Worm (Caenorhabditis elegans) whole organism, L4 larva: ENCODE measurements around the gene C33C12.1.
A peak's percentile ranks its signal among the peaks of the same experiment; 100 is the strongest.

Source experiments
- F44E2.7 ChIP-seq: fragments of 200-800 bp; sonication (Bioruptor generic); IDR thresholded peaks from 2 replicates; pipeline ENCODE4 v2.1.2; 2022; ENCODE audit warnings: missing genetic modification characterization, missing compliant biosample characterization
- aha-1 ChIP-seq: fragments of 150-350 bp; peaks from one replicate; lab custom pipeline; 2014; ENCODE audit warnings: missing biosample characterization, missing genetic modification characterization
- arid-1 ChIP-seq: fragments of 200-800 bp; sonication (Bioruptor generic); conservative IDR thresholded peaks from 2 replicates; pipeline ENCODE4 v1.3.6; 2022; ENCODE audit warnings: missing genetic modification reagents, missing genetic modification characterization, missing compliant biosample characterization
- attf-4 ChIP-seq: sonication (generic microtip); optimal IDR thresholded peaks from 3 replicates; lab custom pipeline; 2017; ENCODE audit warnings: missing biosample characterization, missing genetic modification characterization
- daf-16 ChIP-seq, 3 experiments: sonication (generic microtip); optimal IDR thresholded peaks; 2 replicates each; lab custom pipeline; 2016 to 2017; ENCODE audit warnings: missing genetic modification characterization in 3 of 3, missing genetic modification reagents in 3 of 3, mild to moderate bottlenecking in 2 of 3, missing compliant biosample characterization in 2 of 3, missing biosample characterization in 1 of 3, moderate library complexity in 1 of 3
- dmd-6 ChIP-seq: fragments of 200-800 bp; sonication (Bioruptor generic); IDR thresholded peaks from 2 replicates; pipeline ENCODE4 v1.3.6; 2022; ENCODE audit warnings: missing genetic modification reagents, missing genetic modification characterization, missing compliant biosample characterization
- fkh-10 ChIP-seq: fragments of 150-350 bp; optimal IDR thresholded peaks from 2 replicates; lab custom pipeline; 2014; ENCODE audit warnings: missing biosample characterization, missing genetic modification reagents, missing genetic modification characterization
- gei-8 ChIP-seq: fragments of 200-800 bp; sonication (Bioruptor generic); optimal IDR thresholded peaks from 2 replicates; lab custom pipeline; 2018; ENCODE audit warnings: mild to moderate bottlenecking, missing genetic modification characterization, missing compliant biosample characterization
- hif-1 ChIP-seq, 2 experiments: sonication (generic microtip); optimal IDR thresholded peaks; 2 replicates each; lab custom pipeline; 2016 to 2017; ENCODE audit warnings: missing compliant biosample characterization in 2 of 2, missing genetic modification characterization in 2 of 2, missing genetic modification reagents in 2 of 2, missing genotype in 2 of 2, mild to moderate bottlenecking in 1 of 2
- hlh-11 ChIP-seq: fragments of 200-800 bp; sonication (Bioruptor generic); optimal IDR thresholded peaks from 2 replicates; lab custom pipeline; 2018; ENCODE audit warnings: mild to moderate bottlenecking, missing genetic modification characterization, missing compliant biosample characterization
- hlh-30 ChIP-seq: sonication (generic microtip); optimal IDR thresholded peaks from 2 replicates; lab custom pipeline; 2017; ENCODE audit warnings: antibody characterized with exemption, mild to moderate bottlenecking, missing genetic modification characterization, missing compliant biosample characterization; ENCODE audit not compliant: insufficient read depth
- hmg-1.1 ChIP-seq: fragments of 200-800 bp; sonication (Bioruptor generic); IDR thresholded peaks from 2 replicates; pipeline ENCODE4 v1.3.6; 2022; ENCODE audit warnings: missing genetic modification reagents, missing genetic modification characterization, missing compliant biosample characterization
- jun-1 ChIP-seq: fragments of 150-350 bp; optimal IDR thresholded peaks from 2 replicates; lab custom pipeline; 2014; ENCODE audit warnings: missing biosample characterization, missing genetic modification reagents, missing genetic modification characterization
- lim-7 ChIP-seq: fragments of 200-800 bp; sonication (Bioruptor generic); IDR thresholded peaks from 2 replicates; pipeline ENCODE4 v1.3.6; 2022; ENCODE audit warnings: missing genetic modification characterization, missing compliant biosample characterization
- lin-1 ChIP-seq: fragments of 200-800 bp; sonication (Bioruptor generic); IDR thresholded peaks from 2 replicates; pipeline ENCODE4 v1.3.6; 2022; ENCODE audit warnings: missing genetic modification reagents, missing genetic modification characterization, missing compliant biosample characterization
- lin-13 ChIP-seq: fragments of 150-350 bp; optimal IDR thresholded peaks from 2 replicates; lab custom pipeline; 2014; ENCODE audit warnings: missing biosample characterization, missing genetic modification reagents, missing genetic modification characterization
- lin-15B ChIP-seq: fragments of 150-350 bp; sonication (generic microtip); optimal IDR thresholded peaks from 3 replicates; lab custom pipeline; 2014; ENCODE audit warnings: missing biosample characterization, missing genetic modification characterization
- lin-38 ChIP-seq: fragments of 200-800 bp; sonication (Bioruptor generic); IDR thresholded peaks from 2 replicates; pipeline ENCODE4 v1.3.6; 2022; ENCODE audit warnings: missing genetic modification reagents, missing genetic modification characterization, missing compliant biosample characterization
- lir-3 ChIP-seq: sonication (generic microtip); optimal IDR thresholded peaks from 2 replicates; lab custom pipeline; 2016; ENCODE audit warnings: mild to moderate bottlenecking, missing genetic modification characterization, missing compliant biosample characterization
- lsy-2 ChIP-seq, 2 experiments: fragments of 150-350 bp in 1 of 2; sonication (generic microtip) in 1 of 2; optimal IDR thresholded peaks; 2 replicates each; lab custom pipeline; 2014 to 2017; ENCODE audit warnings: missing biosample characterization in 2 of 2, missing genetic modification characterization in 2 of 2
- mdl-1 ChIP-seq, 2 experiments: fragments of 150-350 bp in 1 of 2; sonication (generic microtip) in 1 of 2; optimal IDR thresholded peaks; 2 replicates each; lab custom pipeline; 2014 to 2017; ENCODE audit warnings: missing biosample characterization in 2 of 2, missing genetic modification characterization in 2 of 2
- mdt-29 ChIP-seq: fragments of 200-800 bp; sonication (Bioruptor generic); IDR thresholded peaks from 2 replicates; pipeline ENCODE4 v1.3.6; 2022; ENCODE audit warnings: missing genetic modification reagents, missing genetic modification characterization, missing compliant biosample characterization
- nhr-10 ChIP-seq: fragments of 150-350 bp; optimal IDR thresholded peaks from 2 replicates; lab custom pipeline; 2014; ENCODE audit warnings: missing biosample characterization, missing genetic modification characterization
- nhr-25 ChIP-seq: sonication (generic microtip); optimal IDR thresholded peaks from 2 replicates; lab custom pipeline; 2017; ENCODE audit warnings: missing genetic modification characterization, mild to moderate bottlenecking, missing compliant biosample characterization, antibody characterized with exemption, moderate library complexity, borderline replicate concordance; ENCODE audit not compliant: insufficient read depth
- nhr-28 ChIP-seq: fragments of 150-350 bp; optimal IDR thresholded peaks from 2 replicates; lab custom pipeline; 2014; ENCODE audit warnings: missing biosample characterization, missing genetic modification characterization
- nhr-76 ChIP-seq: fragments of 150-350 bp; optimal IDR thresholded peaks from 2 replicates; lab custom pipeline; 2014; ENCODE audit warnings: missing biosample characterization, missing genetic modification characterization
- nhr-77 ChIP-seq: fragments of 150-350 bp; optimal IDR thresholded peaks from 2 replicates; lab custom pipeline; 2014; ENCODE audit warnings: missing biosample characterization, missing genetic modification characterization
- pqm-1 ChIP-seq: sonication (generic microtip); optimal IDR thresholded peaks from 2 replicates; lab custom pipeline; 2017; ENCODE audit warnings: missing biosample characterization, missing genetic modification characterization
- set-16 ChIP-seq: fragments of 200-800 bp; sonication (Bioruptor generic); IDR thresholded peaks from 2 replicates; pipeline ENCODE4 v1.3.6; 2022; ENCODE audit warnings: missing genetic modification reagents, missing genetic modification characterization, missing compliant biosample characterization
- skn-1 ChIP-seq: fragments of 150-350 bp; optimal IDR thresholded peaks from 2 replicates; lab custom pipeline; 2014; ENCODE audit warnings: missing biosample characterization, missing genetic modification characterization
- spr-3 ChIP-seq: fragments of 200-800 bp; sonication (Bioruptor generic); optimal IDR thresholded peaks from 2 replicates; lab custom pipeline; 2018; ENCODE audit warnings: mild to moderate bottlenecking, missing genetic modification characterization, missing compliant biosample characterization
- unc-62 ChIP-seq, 3 experiments: fragments of 150-350 bp in 1 of 3; sonication (generic microtip); optimal IDR thresholded peaks in 2 of 3; peaks in 1 of 3; 1 replicate in 1 of 3; 2 replicates in 2 of 3; lab custom pipeline; 2014 to 2017; ENCODE audit warnings: missing biosample characterization in 3 of 3, missing genetic modification characterization in 3 of 3, missing genetic modification reagents in 3 of 3, missing genotype in 1 of 3
- zip-2 ChIP-seq: fragments of 150-350 bp; optimal IDR thresholded peaks from 2 replicates; lab custom pipeline; 2014; ENCODE audit warnings: missing biosample characterization, missing genetic modification characterization

Gene C33C12.1

ce11 chrII:2176688-2177087 lies 21.4 kb upstream of the C33C12.1 start, which contains the start of gene gba-1 (continued):
- no peak for TF ChIP-seq lin-13 (GFP tag; lab: Kevin White, UChicago)
- TF ChIP-seq hif-1 (tag; optimal IDR thresholded peaks at IDR 0.05; lab: Kevin White, UChicago) = no peak
- no peak for TF ChIP-seq nhr-25 (tag; lab: Kevin White, UChicago)
- peak; percentile 67 for TF ChIP-seq dmd-6 (GFP tag; lab: Robert Waterston, UW)
- no peak for TF ChIP-seq hmg-1.1 (GFP tag; lab: Robert Waterston, UW)
- TF ChIP-seq spr-3 = no peak
- no peak for TF ChIP-seq daf-16 (GFP tag; optimal IDR thresholded peaks at IDR 0.05; lab: Kevin White, UChicago)
- peak; percentile 51 for TF ChIP-seq daf-16 (tag; optimal IDR thresholded peaks at IDR 0.05; lab: Kevin White, UChicago)
- no peak for TF ChIP-seq skn-1 (tag; lab: Kevin White, UChicago)
- TF ChIP-seq nhr-10 (tag; lab: Kevin White, UChicago) = no peak
- TF ChIP-seq zip-2 (tag; lab: Kevin White, UChicago) = no peak
- TF ChIP-seq hlh-30 = peak; percentile 26
- TF ChIP-seq gei-8 (GFP tag; lab: Kevin White, UChicago) = no peak
- no peak for TF ChIP-seq lim-7 (GFP tag; lab: Robert Waterston, UW)
- TF ChIP-seq F44E2.7 = no peak
- TF ChIP-seq arid-1 (GFP tag; lab: Robert Waterston, UW) = no peak
- no peak for TF ChIP-seq lin-38 (GFP tag; lab: Robert Waterston, UW)

- TF ChIP-seq mdl-1 (tag; optimal IDR thresholded peaks at IDR 0.05; lab: Kevin White, UChicago) (no peak), aha-1 (tag; lab: Kevin White, UChicago) (peak; percentile 92)
Measured at ce11 chrII:2177735-2178134, 20.3 kb upstream of the C33C12.1 start.

DNA sequence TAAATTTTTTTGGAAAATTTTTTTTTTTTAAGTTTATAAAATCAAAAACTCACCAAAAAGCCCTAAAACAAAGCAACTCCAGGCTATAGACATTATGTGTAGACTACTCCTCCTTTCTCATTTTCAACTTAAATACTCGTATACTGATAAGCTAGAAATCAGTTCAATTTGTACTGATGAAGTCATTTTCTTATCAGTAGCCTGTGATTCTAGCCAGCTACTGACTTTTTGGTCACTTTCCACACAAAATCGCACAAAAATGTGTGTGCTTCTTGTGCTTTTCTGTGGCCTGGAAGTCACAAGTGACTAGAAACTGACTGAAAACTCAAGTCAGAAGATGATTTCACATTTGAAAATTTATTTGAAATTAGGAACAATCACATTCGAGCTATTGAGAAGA lies 11.7 kb upstream of the C33C12.1 start, which contains the start of gene gba-2:
TSS of gene gba-2 (minus strand) at position 106 of the 400 bp plus-strand sequence.
- peak; percentile 69 for TF ChIP-seq pqm-1 (tag; lab: Kevin White, UChicago)
- peak; percentile 30 for TF ChIP-seq hlh-11 (tag; lab: Kevin White, UChicago)
- peak; percentile 63; the same call in 1 of the 2 replicates for TF ChIP-seq dmd-6 (GFP tag; lab: Robert Waterston, UW)
- peak; percentile 15 for TF ChIP-seq hlh-30
- TF ChIP-seq nhr-77 = peak; percentile 17
- TF ChIP-seq fkh-10 (GFP tag; lab: Kevin White, UChicago) = no peak
- TF ChIP-seq jun-1 (tag; lab: Kevin White, UChicago) = no peak
- TF ChIP-seq nhr-28 (tag; lab: Kevin White, UChicago) = peak; percentile 98
- no peak for TF ChIP-seq nhr-76

ce11 chrII:2186730-2187129 lies 11.3 kb upstream of the C33C12.1 start:
- TF ChIP-seq lsy-2 (tag; optimal IDR thresholded peaks at IDR 0.05; lab: Kevin White, UChicago) = peak in 1 of 2 experiments; percentile 0
- no peak for TF ChIP-seq lin-1 (GFP tag; lab: Robert Waterston, UW)
- peak in 1 of 2 experiments; percentile 70 for TF ChIP-seq unc-62 (GFP tag; optimal IDR thresholded peaks at IDR 0.05 in 1 of 2; lab: Kevin White, UChicago)
- TF ChIP-seq unc-62 (tag; optimal IDR thresholded peaks at IDR 0.05; lab: Kevin White, UChicago) = no peak
- TF ChIP-seq lir-3 = no peak
- peak; percentile 34 for TF ChIP-seq lin-13 (GFP tag; lab: Kevin White, UChicago)

DNA sequence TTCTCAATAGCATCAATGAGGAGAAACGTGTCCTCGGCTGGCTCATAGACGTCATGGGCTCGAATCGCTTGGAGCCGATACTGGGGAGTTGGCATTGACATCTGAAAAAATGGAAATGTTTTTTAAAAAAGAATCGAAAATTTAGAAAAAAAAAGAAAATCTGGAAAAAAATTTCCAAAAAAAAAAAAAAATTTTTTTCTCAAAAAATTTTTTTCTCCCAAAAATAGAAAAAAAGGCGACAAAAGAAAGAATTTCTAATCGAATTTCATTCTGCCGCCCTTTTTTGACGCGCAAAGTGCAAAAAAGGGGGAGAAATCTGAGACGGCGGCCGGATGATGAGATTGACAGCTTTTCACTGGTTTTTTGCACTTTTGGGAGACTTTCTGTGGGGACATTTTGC lies 8.7 kb upstream of the C33C12.1 start, which contains the start of gene mtq-2:
TSS of gene mtq-2 (minus strand) at position 101 of the 400 bp plus-strand sequence.
- TF ChIP-seq attf-4 (tag; lab: Kevin White, UChicago) (no peak), lin-15B (no peak), lir-3 (no peak), set-16 (GFP tag; lab: Robert Waterston, UW) (no peak), mdt-29 (no peak), dmd-6 (GFP tag; lab: Robert Waterston, UW) (no peak)
- TF ChIP-seq, all 104 proteins: peak for 0
